Worm (Caenorhabditis elegans) whole organism, L4 larva: Measurements from ENCODE around the gene T10B10.8.

Source experiments
- R02D3.7 ChIP-seq: fragments of 150-350 bp; sonication (generic microtip); optimal IDR thresholded peaks from 3 replicates; lab custom pipeline; 2014; ENCODE audit warnings: missing biosample characterization, missing genetic modification characterization
- Y48G9A.11 ChIP-seq: fragments of 200-800 bp; sonication (Bioruptor generic); IDR thresholded peaks from 2 replicates; pipeline ENCODE4 v1.3.6; 2022; ENCODE audit warnings: missing genetic modification reagents, missing genetic modification characterization, missing compliant biosample characterization
- Y75B8A.6 ChIP-seq: fragments of 200-800 bp; sonication (Bioruptor generic); IDR thresholded peaks from 2 replicates; pipeline ENCODE4 v1.3.6; 2022; ENCODE audit warnings: missing genetic modification reagents, missing genetic modification characterization, missing compliant biosample characterization
- aly-2 ChIP-seq: sonication (generic microtip); optimal IDR thresholded peaks from 2 replicates; lab custom pipeline; 2018; ENCODE audit warnings: missing biosample characterization, missing genetic modification characterization
- arid-1 ChIP-seq: fragments of 200-800 bp; sonication (Bioruptor generic); conservative IDR thresholded peaks from 2 replicates; pipeline ENCODE4 v1.3.6; 2022; ENCODE audit warnings: missing genetic modification reagents, missing genetic modification characterization, missing compliant biosample characterization
- attf-4 ChIP-seq: sonication (generic microtip); optimal IDR thresholded peaks from 3 replicates; lab custom pipeline; 2017; ENCODE audit warnings: missing biosample characterization, missing genetic modification characterization
- ceh-20 ChIP-seq: fragments of 200-800 bp; sonication (Bioruptor generic); IDR thresholded peaks from 2 replicates; pipeline ENCODE4 v1.3.6; 2022; ENCODE audit warnings: missing genetic modification reagents, missing genetic modification characterization, missing compliant biosample characterization
- ceh-28 ChIP-seq: fragments of 150-350 bp; optimal IDR thresholded peaks from 2 replicates; lab custom pipeline; 2014; ENCODE audit warnings: missing biosample characterization, missing genetic modification reagents, missing genetic modification characterization
- ceh-44 ChIP-seq: fragments of 200-800 bp; sonication (Bioruptor generic); IDR thresholded peaks from 2 replicates; pipeline ENCODE4 v1.3.6; 2022; ENCODE audit warnings: missing genetic modification reagents, missing genetic modification characterization, missing compliant biosample characterization
- ceh-62 ChIP-seq: sonication (generic microtip); optimal IDR thresholded peaks from 2 replicates; lab custom pipeline; 2017; ENCODE audit warnings: missing biosample characterization, missing genetic modification characterization
- ctbp-1 ChIP-seq: fragments of 200-800 bp; sonication (Bioruptor generic); IDR thresholded peaks from 2 replicates; pipeline ENCODE4 v1.3.6; 2022; ENCODE audit warnings: missing genetic modification reagents, missing genetic modification characterization, missing compliant biosample characterization
- daf-16 ChIP-seq, 3 experiments: sonication (generic microtip); optimal IDR thresholded peaks; 2 replicates each; lab custom pipeline; 2016 to 2017; ENCODE audit warnings: missing genetic modification characterization in 3 of 3, missing genetic modification reagents in 3 of 3, mild to moderate bottlenecking in 2 of 3, missing compliant biosample characterization in 2 of 3, missing biosample characterization in 1 of 3, moderate library complexity in 1 of 3
- dmd-6 ChIP-seq: fragments of 200-800 bp; sonication (Bioruptor generic); IDR thresholded peaks from 2 replicates; pipeline ENCODE4 v1.3.6; 2022; ENCODE audit warnings: missing genetic modification reagents, missing genetic modification characterization, missing compliant biosample characterization
- dmd-9 ChIP-seq: fragments of 200-800 bp; sonication (Bioruptor generic); IDR thresholded peaks from 2 replicates; pipeline ENCODE4 v1.3.6; 2022; ENCODE audit warnings: missing genetic modification reagents, missing genetic modification characterization, missing compliant biosample characterization
- duxl-1 ChIP-seq: sonication (generic microtip); optimal IDR thresholded peaks from 2 replicates; lab custom pipeline; 2016; ENCODE audit warnings: mild to moderate bottlenecking, missing genetic modification characterization, moderate library complexity, missing compliant biosample characterization; ENCODE audit not compliant: poor library complexity
- fkh-10 ChIP-seq: fragments of 150-350 bp; optimal IDR thresholded peaks from 2 replicates; lab custom pipeline; 2014; ENCODE audit warnings: missing biosample characterization, missing genetic modification reagents, missing genetic modification characterization
- fos-1 ChIP-seq: fragments of 150-350 bp; optimal IDR thresholded peaks from 2 replicates; lab custom pipeline; 2014; ENCODE audit warnings: missing biosample characterization, missing genetic modification characterization
- hif-1 ChIP-seq, 2 experiments: sonication (generic microtip); optimal IDR thresholded peaks; 2 replicates each; lab custom pipeline; 2016 to 2017; ENCODE audit warnings: missing compliant biosample characterization in 2 of 2, missing genetic modification characterization in 2 of 2, missing genetic modification reagents in 2 of 2, missing genotype in 2 of 2, mild to moderate bottlenecking in 1 of 2
- hlh-11 ChIP-seq: fragments of 200-800 bp; sonication (Bioruptor generic); optimal IDR thresholded peaks from 2 replicates; lab custom pipeline; 2018; ENCODE audit warnings: mild to moderate bottlenecking, missing genetic modification characterization, missing compliant biosample characterization
- lin-1 ChIP-seq: fragments of 200-800 bp; sonication (Bioruptor generic); IDR thresholded peaks from 2 replicates; pipeline ENCODE4 v1.3.6; 2022; ENCODE audit warnings: missing genetic modification reagents, missing genetic modification characterization, missing compliant biosample characterization
- lsy-2 ChIP-seq, 2 experiments: fragments of 150-350 bp in 1 of 2; sonication (generic microtip) in 1 of 2; optimal IDR thresholded peaks; 2 replicates each; lab custom pipeline; 2014 to 2017; ENCODE audit warnings: missing biosample characterization in 2 of 2, missing genetic modification characterization in 2 of 2
- madf-9 ChIP-seq: fragments of 200-800 bp; sonication (Bioruptor generic); conservative IDR thresholded peaks from 2 replicates; pipeline ENCODE4 v1.3.6; 2022; ENCODE audit warnings: missing genetic modification reagents, missing genetic modification characterization, missing compliant biosample characterization
- mep-1 ChIP-seq: fragments of 150-350 bp; sonication (generic microtip); optimal IDR thresholded peaks from 3 replicates; lab custom pipeline; 2014; ENCODE audit warnings: missing biosample characterization, missing genetic modification characterization
- pha-4 ChIP-seq, 2 experiments: fragments of 150-350 bp in 1 of 2; fragments of 200-800 bp in 1 of 2; sonication (Bioruptor generic) in 1 of 2; IDR thresholded peaks in 1 of 2; optimal IDR thresholded peaks in 1 of 2; 2 replicates each; pipeline versions ENCODE4 v1.3.6 to Lab custom; 2014 to 2022; ENCODE audit warnings: missing genetic modification characterization in 2 of 2, missing genetic modification reagents in 2 of 2, missing biosample characterization in 1 of 2, missing compliant biosample characterization in 1 of 2
- php-3 ChIP-seq: fragments of 200-800 bp; sonication (Bioruptor generic); IDR thresholded peaks from 2 replicates; pipeline ENCODE4 v1.3.6; 2022; ENCODE audit warnings: missing genetic modification reagents, missing genetic modification characterization, missing compliant biosample characterization
- rbr-2 ChIP-seq: sonication (generic microtip); optimal IDR thresholded peaks from 2 replicates; lab custom pipeline; 2016; ENCODE audit warnings: missing genotype, missing genetic modification characterization, missing compliant biosample characterization
- set-16 ChIP-seq: fragments of 200-800 bp; sonication (Bioruptor generic); IDR thresholded peaks from 2 replicates; pipeline ENCODE4 v1.3.6; 2022; ENCODE audit warnings: missing genetic modification reagents, missing genetic modification characterization, missing compliant biosample characterization
- tag-97 ChIP-seq: fragments of 200-800 bp; sonication (Bioruptor generic); IDR thresholded peaks from 2 replicates; pipeline ENCODE4 v1.3.6; 2022; ENCODE audit warnings: missing genetic modification characterization, missing compliant biosample characterization
- tra-1 ChIP-seq: fragments of 200-800 bp; sonication (Bioruptor generic); IDR thresholded peaks from 2 replicates; pipeline ENCODE4 v1.3.6; 2022; ENCODE audit warnings: missing genetic modification reagents, missing genetic modification characterization, missing compliant biosample characterization
- unc-62 ChIP-seq, 3 experiments: fragments of 150-350 bp in 1 of 3; sonication (generic microtip); optimal IDR thresholded peaks in 2 of 3; peaks in 1 of 3; 1 replicate in 1 of 3; 2 replicates in 2 of 3; lab custom pipeline; 2014 to 2017; ENCODE audit warnings: missing biosample characterization in 3 of 3, missing genetic modification characterization in 3 of 3, missing genetic modification reagents in 3 of 3, missing genotype in 1 of 3

The T10B10.8 gene

ce11 chrX:15199052-15199451 is 33.0 kb upstream of the T10B10.8 start, which contains the start of gene snt-7:
TSS of gene snt-7 (minus strand) at chrX:15199152.
- no peak for TF ChIP-seq Y75B8A.6
- TF ChIP-seq php-3 (GFP tag; lab: Robert Waterston, UW) = no peak
- no peak for TF ChIP-seq rbr-2 (tag; lab: Kevin White, UChicago)
- TF ChIP-seq unc-62 (GFP tag; optimal IDR thresholded peaks at IDR 0.05 in 1 of 2; lab: Kevin White, UChicago) = peak in 1 of 2 experiments; percentile 25
- no peak for TF ChIP-seq unc-62 (tag; optimal IDR thresholded peaks at IDR 0.05; lab: Kevin White, UChicago)
- TF ChIP-seq, all 104 proteins: peak for 1

ce11 chrX:15194283-15194682 is 28.3 kb upstream of the T10B10.8 start, which contains the start of gene phat-6:
TSS of gene phat-6 (minus strand) at chrX:15194383.
- TF ChIP-seq arid-1 = no peak
- TF ChIP-seq lin-1 (GFP tag; lab: Robert Waterston, UW) = no peak
- TF ChIP-seq unc-62 (GFP tag; optimal IDR thresholded peaks at IDR 0.05 in 1 of 2; lab: Kevin White, UChicago) = peak in 1 of 2 experiments; percentile 12
- no peak for TF ChIP-seq unc-62 (tag; optimal IDR thresholded peaks at IDR 0.05; lab: Kevin White, UChicago)
- no peak for TF ChIP-seq madf-9 (GFP tag; lab: Robert Waterston, UW)

ce11 chrX:15191370-15191769 is 25.3 kb upstream of the T10B10.8 start:
- TF ChIP-seq daf-16 (GFP tag; optimal IDR thresholded peaks at IDR 0.05; lab: Kevin White, UChicago) (peak in 1 of 2 experiments; percentile 27), daf-16 (tag; optimal IDR thresholded peaks at IDR 0.05; lab: Kevin White, UChicago) (no peak), lsy-2 (tag; optimal IDR thresholded peaks at IDR 0.05; lab: Kevin White, UChicago) (peak in 1 of 2 experiments; percentile 5), unc-62 (GFP tag; optimal IDR thresholded peaks at IDR 0.05 in 1 of 2; lab: Kevin White, UChicago) (peak in 1 of 2 experiments; percentile 65), unc-62 (tag; optimal IDR thresholded peaks at IDR 0.05; lab: Kevin White, UChicago) (no peak), duxl-1 (tag; lab: Kevin White, UChicago) (no peak), hif-1 (tag; optimal IDR thresholded peaks at IDR 0.05; lab: Kevin White, UChicago) (no peak), php-3 (GFP tag; lab: Robert Waterston, UW) (no peak), ceh-28 (tag; lab: Kevin White, UChicago) (no peak), fos-1 (tag; lab: Kevin White, UChicago) (no peak), attf-4 (tag; lab: Kevin White, UChicago) (no peak), aly-2 (tag; lab: Kevin White, UChicago) (no peak), ceh-62 (tag; lab: Kevin White, UChicago) (no peak), pha-4 (GFP tag; IDR thresholded peaks at IDR 0.05; lab: Robert Waterston, UW) (no peak), pha-4 (tag; optimal IDR thresholded peaks at IDR 0.05; lab: Kevin White, UChicago) (no peak), Y48G9A.11 (no peak), ceh-44 (GFP tag; lab: Robert Waterston, UW) (no peak), ceh-20 (GFP tag; lab: Robert Waterston, UW) (no peak), mep-1 (tag; lab: Kevin White, UChicago) (peak; percentile 11), hlh-11 (peak; percentile 30)
- TF ChIP-seq, all 104 proteins: peak for 5

ce11 chrX:15189823-15190222 is 23.8 kb upstream of the T10B10.8 start, which contains the start of gene T10B10.4:
TSS of gene T10B10.4 (plus strand) at chrX:15190123.
- no peak for TF ChIP-seq tag-97 (GFP tag; lab: Robert Waterston, UW)
- TF ChIP-seq pha-4 (GFP tag; IDR thresholded peaks at IDR 0.05; lab: Robert Waterston, UW) = peak; percentile 15; the same call in 1 of the 2 replicates
- TF ChIP-seq pha-4 (tag; optimal IDR thresholded peaks at IDR 0.05; lab: Kevin White, UChicago) = no peak
- TF ChIP-seq ceh-20 (GFP tag; lab: Robert Waterston, UW) = no peak
- no peak for TF ChIP-seq dmd-6 (GFP tag; lab: Robert Waterston, UW)
- TF ChIP-seq tra-1 = 0 out of 2 replicates have a peak, but pooled peaks have one; percentile 19
- no peak for TF ChIP-seq dmd-9
- TF ChIP-seq ctbp-1 (GFP tag; lab: Robert Waterston, UW) = no peak
- no peak for TF ChIP-seq R02D3.7 (tag; lab: Kevin White, UChicago)
- peak; percentile 41 for TF ChIP-seq set-16 (GFP tag; lab: Robert Waterston, UW)
- no peak for TF ChIP-seq fkh-10 (GFP tag; lab: Kevin White, UChicago)
